Fruit fly (Drosophila melanogaster): ENCODE results near the gene MED6.
A peak's percentile ranks its signal among the peaks of the same experiment; 100 is the strongest.

The MED6 gene

DNA sequence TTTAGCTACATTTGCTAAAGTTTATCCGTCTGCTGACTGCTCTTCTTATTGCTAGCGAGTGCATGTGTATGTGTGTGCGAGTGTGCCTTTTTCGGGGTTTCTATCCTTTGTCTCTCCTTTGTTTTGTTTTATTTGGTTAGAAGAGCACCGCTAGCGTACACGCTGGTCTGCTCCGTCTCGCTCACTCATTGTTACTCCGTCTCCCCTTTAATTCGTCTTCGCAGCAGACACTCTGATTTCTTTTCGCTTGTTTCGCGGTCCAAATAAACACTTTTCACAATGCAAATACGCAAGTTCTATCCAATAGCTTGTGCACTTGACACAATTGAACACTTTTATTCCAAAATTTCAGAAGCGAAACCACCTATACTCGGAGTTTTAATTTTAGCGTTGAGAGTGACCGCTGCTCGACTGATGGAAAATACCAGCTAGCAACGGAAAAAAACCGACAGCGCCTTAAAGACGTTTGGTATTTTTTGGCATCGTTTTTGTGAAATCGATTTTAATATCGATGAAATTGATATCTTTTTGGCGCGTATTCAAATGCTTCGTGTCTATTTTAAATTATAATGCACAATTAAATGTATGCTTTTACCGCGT lies 40.3 kb upstream of the MED6 start, which contains the start of gene FBXO11 (continued):
- no peak for TF ChIP-seq Hr3 (GFP tag; optimal IDR thresholded peaks at IDR 0.05)
- TF ChIP-seq vnd (GFP tag; IDR thresholded peaks at IDR 0.05; ENCODE audit: partially characterized antibody) = 0 out of 3 replicates have a peak, but pooled peaks have one; percentile 24
- TF ChIP-seq dysf (GFP tag; IDR thresholded peaks at IDR 0.05) = no peak
- no peak for TF ChIP-seq CG15073 (GFP tag; optimal IDR thresholded peaks at IDR 0.05)
- TF ChIP-seq CG8924 (tag; optimal IDR thresholded peaks at IDR 0.05) = peak; percentile 89
- TF ChIP-seq CG12659 (GFP tag; optimal IDR thresholded peaks at IDR 0.05) = peak; percentile 69
- no peak for TF ChIP-seq sug (tag; optimal IDR thresholded peaks at IDR 0.05)
- no peak for TF ChIP-seq CG9876 (GFP tag; optimal IDR thresholded peaks at IDR 0.05)
- TF ChIP-seq zfh1 (GFP tag; IDR thresholded peaks at IDR 0.05) = no peak
- no peak for TF ChIP-seq z (GFP tag; IDR thresholded peaks at IDR 0.05)
- no peak for TF ChIP-seq dpn (GFP tag; optimal IDR thresholded peaks at IDR 0.05)
- no peak for TF ChIP-seq CG18619 (GFP tag; optimal IDR thresholded peaks at IDR 0.05)
- TF ChIP-seq CG32532 (GFP tag; IDR thresholded peaks at IDR 0.05) = no peak
- TF ChIP-seq gem (tag; optimal IDR thresholded peaks at IDR 0.05) = no peak
- TF ChIP-seq CTCF (GFP tag; optimal IDR thresholded peaks at IDR 0.05) = no peak
- no peak for TF ChIP-seq seq (GFP tag; IDR thresholded peaks at IDR 0.05)
- 0 out of 2 replicates have a peak, but pooled peaks have one; percentile 40 for TF ChIP-seq CG31441 (GFP tag; IDR thresholded peaks at IDR 0.05)
- 0 out of 2 replicates have a peak, but pooled peaks have one; percentile 6 for TF ChIP-seq ato (GFP tag; IDR thresholded peaks at IDR 0.05; ENCODE audit: partially characterized antibody)
- no peak for TF ChIP-seq CG6689 (GFP tag; IDR thresholded peaks at IDR 0.05)
- no peak for TF ChIP-seq CG18262 (tag; optimal IDR thresholded peaks at IDR 0.05)
- no peak for TF ChIP-seq sima (GFP tag; optimal IDR thresholded peaks at IDR 0.05)
- no peak for TF ChIP-seq Gug (GFP tag; IDR thresholded peaks at IDR 0.05)
- no peak for TF ChIP-seq aop (GFP tag; IDR thresholded peaks at IDR 0.05)
- TF ChIP-seq jing (GFP tag; optimal IDR thresholded peaks at IDR 0.05) = no peak
- peak; percentile 36 for TF ChIP-seq CG14710 (tag; optimal IDR thresholded peaks at IDR 0.05)
- TF ChIP-seq CG2678 (tag; optimal IDR thresholded peaks at IDR 0.05) = no peak
- TF ChIP-seq CG8478 (optimal IDR thresholded peaks at IDR 0.05) = peak; percentile 95
- no peak for TF ChIP-seq NfI (GFP tag; optimal IDR thresholded peaks at IDR 0.05)
- no peak for TF ChIP-seq nerfin-2 (GFP tag; IDR thresholded peaks at IDR 0.05; ENCODE audit: partially characterized antibody)
- no peak for TF ChIP-seq NK7.1 (GFP tag; optimal IDR thresholded peaks at IDR 0.05)
- no peak for TF ChIP-seq Awh (GFP tag; IDR thresholded peaks at IDR 0.05)
- TF ChIP-seq Rfx (GFP tag; IDR thresholded peaks at IDR 0.05) = no peak
- no peak for TF ChIP-seq Dip3 (GFP tag; optimal IDR thresholded peaks at IDR 0.05)
- no peak for TF ChIP-seq CG13775 (GFP tag; optimal IDR thresholded peaks at IDR 0.05)
- peak; percentile 52; the same call in 2 of the 3 replicates for TF ChIP-seq HLH4C (GFP tag; IDR thresholded peaks at IDR 0.05; ENCODE audit: partially characterized antibody)
- peak; percentile 58 for TF ChIP-seq Scr (GFP tag; IDR thresholded peaks at IDR 0.05; ENCODE audit: partially characterized antibody)
- TF ChIP-seq CG10267 (tag; optimal IDR thresholded peaks at IDR 0.05) = peak; percentile 53
- no peak for TF ChIP-seq CG15696 (tag; optimal IDR thresholded peaks at IDR 0.05)
- TF ChIP-seq CG5245 (GFP tag; optimal IDR thresholded peaks at IDR 0.05) = no peak
- TF ChIP-seq HLH54F (GFP tag; optimal IDR thresholded peaks at IDR 0.05) = no peak
- TF ChIP-seq mld (GFP tag; IDR thresholded peaks at IDR 0.05; ENCODE audit: partially characterized antibody) = no peak
- peak; percentile 62 for TF ChIP-seq gro (GFP tag; optimal IDR thresholded peaks at IDR 0.05)
- no peak for TF ChIP-seq CG9932 (GFP tag; IDR thresholded peaks at IDR 0.05)
- TF ChIP-seq D (optimal IDR thresholded peaks at IDR 0.05) = peak; percentile 96
- TF ChIP-seq D (GFP tag; optimal IDR thresholded peaks at IDR 0.05) = peak; percentile 61
- TF ChIP-seq CkIIα-i1 (GFP tag; IDR thresholded peaks at IDR 0.05) = no peak
- no peak for TF ChIP-seq phol (tag; optimal IDR thresholded peaks at IDR 0.05)
- TF ChIP-seq Elba2 (GFP tag; optimal IDR thresholded peaks at IDR 0.05) = peak; percentile 55
- TF ChIP-seq tup (GFP tag; optimal IDR thresholded peaks at IDR 0.05) = no peak
- TF ChIP-seq CG1647 (GFP tag; optimal IDR thresholded peaks at IDR 0.05) = no peak
- no peak for TF ChIP-seq chn (GFP tag; optimal IDR thresholded peaks at IDR 0.05)
- TF ChIP-seq gcm2 (GFP tag; optimal IDR thresholded peaks at IDR 0.05) = no peak
